Worm (Caenorhabditis elegans): ENCODE measurements around the gene T10B10.9.

Gene T10B10.9

ce11 chrX:15166122-15166521 lies 1.9 kb downstream of the T10B10.9 start, which contains the start of gene T10B10.8:
T10B10.8 (minus strand) TSS chrX:15166222.
- TF ChIP-seq flt-1 (GFP tag; IDR thresholded peaks at IDR 0.05): no peak
- no peak for TF ChIP-seq T22C8.4 (GFP tag; IDR thresholded peaks at IDR 0.05)
- TF ChIP-seq ztf-29 (GFP tag; IDR thresholded peaks at IDR 0.05): no peak
- no peak for TF ChIP-seq klf-2 (GFP tag; conservative IDR thresholded peaks at IDR 0.05)
- TF ChIP-seq ztf-23 (GFP tag; IDR thresholded peaks at IDR 0.05): no peak
- no peak for TF ChIP-seq tab-1 (GFP tag; IDR thresholded peaks at IDR 0.05)
- TF ChIP-seq cog-1 (tag; optimal IDR thresholded peaks at IDR 0.05): no peak
- TF ChIP-seq med-1 (GFP tag; optimal IDR thresholded peaks at IDR 0.05; ENCODE audit: insufficient read depth): no peak
- no peak for TF ChIP-seq ref-1 (GFP tag; conservative IDR thresholded peaks at IDR 0.05)

- TF ChIP-seq cog-1 (tag; optimal IDR thresholded peaks at IDR 0.05) (no peak), tab-1 (GFP tag; IDR thresholded peaks at IDR 0.05) (no peak), med-1 (GFP tag; optimal IDR thresholded peaks at IDR 0.05; ENCODE audit: insufficient read depth) (no peak), T22C8.4 (GFP tag; IDR thresholded peaks at IDR 0.05) (no peak), ztf-29 (GFP tag; IDR thresholded peaks at IDR 0.05) (no peak), flt-1 (GFP tag; IDR thresholded peaks at IDR 0.05) (no peak), ref-1 (GFP tag; conservative IDR thresholded peaks at IDR 0.05) (no peak), klf-2 (GFP tag; conservative IDR thresholded peaks at IDR 0.05) (no peak), ztf-23 (GFP tag; IDR thresholded peaks at IDR 0.05) (no peak)
Measured at ce11 chrX:15167692-15168091, 3.5 kb downstream of the T10B10.9 start.

DNA sequence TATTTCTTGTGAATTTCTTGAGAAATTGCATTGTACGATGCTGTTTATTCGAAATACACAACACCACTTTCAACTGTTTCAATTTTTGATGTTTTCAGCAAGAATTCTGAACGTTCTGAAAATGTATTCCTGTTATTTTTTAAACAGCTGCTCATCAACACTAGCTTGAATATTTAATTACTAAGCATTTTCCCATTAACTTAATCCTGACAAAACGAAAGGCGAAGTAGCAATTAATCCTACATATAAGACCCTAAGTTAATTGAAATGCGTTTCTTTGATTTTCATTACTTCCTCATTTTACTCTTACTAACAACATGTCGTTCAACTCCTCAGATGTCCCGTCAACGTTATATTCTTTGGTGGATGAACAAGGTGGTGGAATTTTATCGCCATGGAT lies 4.2 kb downstream of the T10B10.9 start, which contains the start of gene ocr-3:
TSS of gene ocr-3 (plus strand) at position 301 of the 400 bp plus-strand sequence.
- TF ChIP-seq flt-1 (GFP tag; IDR thresholded peaks at IDR 0.05): no peak
- TF ChIP-seq klf-2 (GFP tag; conservative IDR thresholded peaks at IDR 0.05): no peak
- TF ChIP-seq med-1 (GFP tag; optimal IDR thresholded peaks at IDR 0.05; ENCODE audit: insufficient read depth): no peak
- no peak for TF ChIP-seq tab-1 (GFP tag; IDR thresholded peaks at IDR 0.05)
- TF ChIP-seq T22C8.4 (GFP tag; IDR thresholded peaks at IDR 0.05): no peak
- no peak for TF ChIP-seq ztf-29 (GFP tag; IDR thresholded peaks at IDR 0.05)
- TF ChIP-seq ref-1 (GFP tag; conservative IDR thresholded peaks at IDR 0.05): no peak
- TF ChIP-seq cog-1 (tag; optimal IDR thresholded peaks at IDR 0.05): no peak
- TF ChIP-seq ztf-23 (GFP tag; IDR thresholded peaks at IDR 0.05): no peak

DNA sequence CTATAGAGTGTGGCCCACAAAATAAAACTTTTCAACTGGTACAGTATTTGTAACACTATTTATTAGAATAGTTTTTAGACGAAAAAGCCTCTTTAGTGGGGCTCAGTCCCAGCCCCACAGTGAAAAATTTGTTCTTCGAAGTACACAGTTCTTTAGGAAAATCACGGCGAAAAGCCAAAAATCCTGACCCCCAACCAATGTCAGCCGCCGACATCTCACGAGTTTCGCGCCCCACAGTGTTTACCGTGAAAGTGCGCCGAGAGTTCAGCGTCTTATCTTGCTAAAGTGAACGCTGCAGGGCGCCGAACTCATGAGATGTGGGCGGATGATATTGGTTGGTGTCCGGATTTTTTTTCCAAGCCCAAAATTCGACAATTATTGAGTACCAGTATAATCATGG lies 6.8 kb downstream of the T10B10.9 start:
- no peak for TF ChIP-seq flt-1 (GFP tag; IDR thresholded peaks at IDR 0.05)
- TF ChIP-seq ztf-29 (GFP tag; IDR thresholded peaks at IDR 0.05): no peak

- TF ChIP-seq cog-1 (tag; optimal IDR thresholded peaks at IDR 0.05): peak; percentile 57
- no peak for TF ChIP-seq med-1 (GFP tag; optimal IDR thresholded peaks at IDR 0.05; ENCODE audit: insufficient read depth)
- no peak for TF ChIP-seq tab-1 (GFP tag; IDR thresholded peaks at IDR 0.05)
- no peak for TF ChIP-seq klf-2 (GFP tag; conservative IDR thresholded peaks at IDR 0.05)
- 0 out of 2 replicates have a peak, but pooled peaks have one; percentile 51 for TF ChIP-seq flt-1 (GFP tag; IDR thresholded peaks at IDR 0.05)
- TF ChIP-seq ztf-29 (GFP tag; IDR thresholded peaks at IDR 0.05): no peak
- no peak for TF ChIP-seq ref-1 (GFP tag; conservative IDR thresholded peaks at IDR 0.05)
- no peak for TF ChIP-seq T22C8.4 (GFP tag; IDR thresholded peaks at IDR 0.05)
- no peak for TF ChIP-seq ztf-23 (GFP tag; IDR thresholded peaks at IDR 0.05)
Measured at ce11 chrX:15173303-15173904, 9.2 kb downstream of the T10B10.9 start, which contains the start of gene ucr-2.2. ucr-2.2 (plus strand) TSS chrX:15173904.

DNA sequence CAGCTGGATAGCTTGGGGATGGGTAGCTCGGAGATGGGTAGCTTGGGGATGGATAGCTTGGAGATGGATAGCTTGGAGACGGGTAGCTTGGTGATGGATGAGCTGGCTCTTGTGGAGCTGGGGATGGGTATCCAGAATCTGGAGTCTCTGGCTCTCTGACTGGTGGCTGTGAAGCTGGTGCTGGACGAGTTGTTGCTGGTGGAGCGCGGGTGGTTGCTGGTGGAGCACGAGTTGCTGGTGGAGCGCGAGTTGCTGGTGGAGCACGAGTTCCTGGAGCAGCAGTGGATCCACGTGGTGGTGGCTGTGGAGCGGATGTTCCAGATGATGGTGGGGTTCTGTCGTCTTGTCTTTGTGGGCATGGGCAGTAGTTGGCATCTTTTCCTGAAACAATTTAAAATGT lies 11.0 kb downstream of the T10B10.9 start:
- TF ChIP-seq tab-1 (GFP tag; IDR thresholded peaks at IDR 0.05): no peak
- TF ChIP-seq cog-1 (tag; optimal IDR thresholded peaks at IDR 0.05): no peak
- TF ChIP-seq klf-2 (GFP tag; conservative IDR thresholded peaks at IDR 0.05): no peak
- no peak for TF ChIP-seq ztf-29 (GFP tag; IDR thresholded peaks at IDR 0.05)
- TF ChIP-seq T22C8.4 (GFP tag; IDR thresholded peaks at IDR 0.05): no peak
- no peak for TF ChIP-seq med-1 (GFP tag; optimal IDR thresholded peaks at IDR 0.05; ENCODE audit: insufficient read depth)
- no peak for TF ChIP-seq ztf-23 (GFP tag; IDR thresholded peaks at IDR 0.05)
- TF ChIP-seq flt-1 (GFP tag; IDR thresholded peaks at IDR 0.05): no peak
- TF ChIP-seq ref-1 (GFP tag; conservative IDR thresholded peaks at IDR 0.05): no peak

DNA sequence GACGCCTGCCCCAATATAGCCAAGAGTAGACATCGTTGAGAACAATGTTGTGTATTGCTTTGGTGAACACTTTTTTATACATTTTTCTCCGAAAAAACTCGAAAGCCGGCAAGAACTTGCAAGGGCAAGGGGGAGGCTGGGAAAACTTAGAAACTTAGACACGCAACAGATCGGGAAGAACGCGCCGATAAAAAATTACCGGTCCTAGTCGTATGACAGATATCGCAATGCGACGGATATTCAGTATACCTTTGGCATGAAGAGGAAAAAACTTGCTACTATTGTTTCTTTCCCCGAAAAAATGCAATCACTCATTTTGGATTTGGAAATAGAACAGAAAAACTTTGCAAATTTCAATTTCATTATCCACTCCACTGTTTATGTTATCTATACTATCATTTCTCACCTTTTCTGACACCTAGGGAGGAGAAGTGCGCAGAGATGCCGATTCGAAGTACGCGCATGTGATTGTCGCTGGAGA lies 12.3 kb downstream of the T10B10.9 start, which contains the start of gene col-41:
TSS of gene col-41 (minus strand) at position 51 of the 481 bp plus-strand sequence.
- TF ChIP-seq ref-1 (GFP tag; conservative IDR thresholded peaks at IDR 0.05) (no peak), med-1 (GFP tag; optimal IDR thresholded peaks at IDR 0.05; ENCODE audit: insufficient read depth) (no peak), cog-1 (tag; optimal IDR thresholded peaks at IDR 0.05) (no peak), klf-2 (GFP tag; conservative IDR thresholded peaks at IDR 0.05) (no peak), tab-1 (GFP tag; IDR thresholded peaks at IDR 0.05) (no peak), T22C8.4 (GFP tag; IDR thresholded peaks at IDR 0.05) (no peak), flt-1 (GFP tag; IDR thresholded peaks at IDR 0.05) (no peak), ztf-23 (GFP tag; IDR thresholded peaks at IDR 0.05) (no peak), ztf-29 (GFP tag; IDR thresholded peaks at IDR 0.05) (no peak)

ce11 chrX:15181454-15181853 lies 17.2 kb downstream of the T10B10.9 start, which contains the start of gene pkhm-2:
pkhm-2 (minus strand) TSS chrX:15181465.
- TF ChIP-seq tab-1 (GFP tag; IDR thresholded peaks at IDR 0.05) (no peak), ztf-23 (GFP tag; IDR thresholded peaks at IDR 0.05) (peak; percentile 74), ztf-29 (GFP tag; IDR thresholded peaks at IDR 0.05) (no peak), med-1 (GFP tag; optimal IDR thresholded peaks at IDR 0.05; ENCODE audit: insufficient read depth) (no peak), cog-1 (tag; optimal IDR thresholded peaks at IDR 0.05) (peak; percentile 45), flt-1 (GFP tag; IDR thresholded peaks at IDR 0.05) (peak; percentile 84), klf-2 (GFP tag; conservative IDR thresholded peaks at IDR 0.05) (0 out of 2 replicates have a peak, but pooled peaks have one; percentile 4), ref-1 (GFP tag; conservative IDR thresholded peaks at IDR 0.05) (no peak), T22C8.4 (GFP tag; IDR thresholded peaks at IDR 0.05) (no peak)

DNA sequence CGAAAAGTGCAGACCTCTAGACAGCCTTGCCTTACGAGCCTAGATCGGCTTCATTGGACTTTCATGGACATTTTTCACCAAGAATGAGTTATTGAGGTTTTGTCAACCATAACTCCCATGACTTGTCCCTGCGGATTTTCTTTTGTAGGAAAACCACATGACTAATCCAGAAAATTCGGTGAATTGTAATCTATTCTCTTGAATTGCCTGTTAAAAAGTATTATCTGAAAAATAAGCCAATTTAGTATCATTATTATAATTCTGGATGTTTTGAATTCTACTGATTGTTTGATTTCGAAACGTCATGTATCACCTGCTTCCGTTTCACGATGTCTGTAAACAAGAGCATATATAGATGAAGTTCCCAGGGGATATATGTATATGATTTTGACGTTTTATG lies 24.3 kb downstream of the T10B10.9 start:
- TF ChIP-seq ref-1 (GFP tag; conservative IDR thresholded peaks at IDR 0.05) (no peak), cog-1 (tag; optimal IDR thresholded peaks at IDR 0.05) (no peak), klf-2 (GFP tag; conservative IDR thresholded peaks at IDR 0.05) (no peak), flt-1 (GFP tag; IDR thresholded peaks at IDR 0.05) (no peak), ztf-29 (GFP tag; IDR thresholded peaks at IDR 0.05) (no peak), tab-1 (GFP tag; IDR thresholded peaks at IDR 0.05) (no peak), T22C8.4 (GFP tag; IDR thresholded peaks at IDR 0.05) (no peak), ztf-23 (GFP tag; IDR thresholded peaks at IDR 0.05) (no peak), med-1 (GFP tag; optimal IDR thresholded peaks at IDR 0.05; ENCODE audit: insufficient read depth) (no peak)
